Fruit fly (Drosophila melanogaster) whole organism, embryonic: ENCODE results near the gene dachs.
A peak's percentile ranks its signal among the peaks of the same experiment; 100 is the strongest.

Experiments used
- CG11085 ChIP-seq: fragments of 200-800 bp; sonication (Bioruptor generic); IDR thresholded peaks from 2 replicates; pipeline ENCODE4 v1.3.6; 2022; ENCODE audit warnings: missing biosample characterization, missing genetic modification characterization
- CG11695 ChIP-seq: fragments of 200-800 bp; sonication (Bioruptor generic); IDR thresholded peaks from 3 replicates; pipeline ENCODE4 v1.3.6; 2022; ENCODE audit warnings: missing biosample characterization, missing genetic modification characterization
- CG15011 ChIP-seq: fragments of 200-800 bp; sonication (Bioruptor generic); optimal IDR thresholded peaks from 3 replicates; lab custom pipeline; 2018; ENCODE audit warnings: missing biosample characterization, mild to moderate bottlenecking, missing genetic modification characterization
- CG15514 ChIP-seq: fragments of 200-800 bp; sonication (Bioruptor generic); optimal IDR thresholded peaks from 3 replicates; lab custom pipeline; 2017; ENCODE audit warnings: missing biosample characterization, missing genetic modification characterization, mild to moderate bottlenecking, moderate library complexity, missing genetic modification reagents
- CG15696 ChIP-seq: fragments of 200-800 bp; sonication (Bioruptor generic); optimal IDR thresholded peaks from 2 replicates; lab custom pipeline; 2019; ENCODE audit warnings: missing biosample characterization, mild to moderate bottlenecking, missing genetic modification characterization, moderate library complexity
- CG16815 ChIP-seq: fragments of 200-800 bp; sonication (Bioruptor generic); optimal IDR thresholded peaks from 3 replicates; lab custom pipeline; 2017; ENCODE audit warnings: missing biosample characterization, mild to moderate bottlenecking, missing genetic modification characterization
- CG17802 ChIP-seq: fragments of 200-800 bp; sonication (Bioruptor generic); optimal IDR thresholded peaks from 2 replicates; lab custom pipeline; 2018; ENCODE audit warnings: missing biosample characterization, mild to moderate bottlenecking, missing genetic modification characterization, moderate library complexity
- CG2129 ChIP-seq: fragments of 200-800 bp; sonication (Bioruptor generic); IDR thresholded peaks from 2 replicates; pipeline ENCODE4 v1.3.6; 2022; ENCODE audit warnings: missing biosample characterization, missing genetic modification characterization; ENCODE audit not compliant: partially characterized antibody
- CG2202 ChIP-seq: fragments of 200-800 bp; sonication (Bioruptor generic); optimal IDR thresholded peaks from 2 replicates; lab custom pipeline; 2018; ENCODE audit warnings: missing biosample characterization, mild to moderate bottlenecking, missing genetic modification characterization
- CG2712 ChIP-seq: fragments of 200-800 bp; optimal IDR thresholded peaks from 3 replicates; lab custom pipeline; 2019; ENCODE audit warnings: missing biosample characterization, mild to moderate bottlenecking, missing genetic modification characterization, moderate library complexity
- CG2875 ChIP-seq: fragments of 200-800 bp; sonication (Bioruptor generic); optimal IDR thresholded peaks from 2 replicates; lab custom pipeline; 2017; ENCODE audit warnings: missing biosample characterization, mild to moderate bottlenecking, missing genetic modification characterization, missing genetic modification reagents
- CG3065 ChIP-seq: fragments of 200-800 bp; sonication (Bioruptor generic); optimal IDR thresholded peaks from 2 replicates; lab custom pipeline; 2016; ENCODE audit warnings: missing biosample characterization, missing genetic modification characterization
- CG31388 ChIP-seq: fragments of 200-800 bp; sonication (Bioruptor generic); optimal IDR thresholded peaks from 2 replicates; lab custom pipeline; 2016; ENCODE audit warnings: missing biosample characterization, missing genetic modification characterization
- CG3281 ChIP-seq: fragments of 200-800 bp; sonication (Bioruptor generic); optimal IDR thresholded peaks from 3 replicates; lab custom pipeline; 2017; ENCODE audit warnings: missing biosample characterization, mild to moderate bottlenecking, missing genetic modification characterization
- CG4404 ChIP-seq: fragments of 200-800 bp; sonication (Bioruptor generic); IDR thresholded peaks from 2 replicates; pipeline ENCODE4 v1.3.6; 2022; ENCODE audit warnings: missing biosample characterization, missing genetic modification characterization
- CG4820 ChIP-seq: fragments of 200-800 bp; sonication (Bioruptor generic); optimal IDR thresholded peaks from 3 replicates; lab custom pipeline; 2016; ENCODE audit warnings: missing biosample characterization, missing genetic modification characterization
- CG4854 ChIP-seq: fragments of 200-800 bp; sonication (Bioruptor generic); optimal IDR thresholded peaks from 2 replicates; lab custom pipeline; 2016; ENCODE audit warnings: missing biosample characterization, missing genetic modification characterization, inconsistent platforms
- CG6175 ChIP-seq: fragments of 200-800 bp; sonication (Bioruptor generic); IDR thresholded peaks from 3 replicates; pipeline ENCODE4 v1.3.6; 2022; ENCODE audit warnings: missing biosample characterization, missing genetic modification characterization
- CG6654 ChIP-seq: fragments of 200-800 bp; sonication (Bioruptor generic); optimal IDR thresholded peaks from 2 replicates; lab custom pipeline; 2017; ENCODE audit warnings: missing biosample characterization, mild to moderate bottlenecking, missing genetic modification characterization
- CG6689 ChIP-seq: fragments of 200-800 bp; sonication (Bioruptor generic); IDR thresholded peaks from 2 replicates; pipeline ENCODE4 v1.3.6; 2022; ENCODE audit warnings: missing biosample characterization, missing genetic modification characterization
- CG8478 ChIP-seq: fragments of >200 bp; optimal IDR thresholded peaks from 2 replicates; lab custom pipeline; 2018
- Drgx ChIP-seq: fragments of 200-800 bp; sonication (Bioruptor generic); IDR thresholded peaks from 2 replicates; pipeline ENCODE4 v1.3.6; 2022; ENCODE audit warnings: missing biosample characterization, missing genetic modification characterization
- Fer1 ChIP-seq: fragments of 200-800 bp; sonication (Bioruptor generic); optimal IDR thresholded peaks from 2 replicates; lab custom pipeline; 2017; ENCODE audit warnings: missing biosample characterization, mild to moderate bottlenecking, missing genetic modification characterization
- Gsc ChIP-seq: fragments of 200-800 bp; sonication (Bioruptor generic); IDR thresholded peaks from 2 replicates; pipeline ENCODE4 v1.3.6; 2022; ENCODE audit warnings: missing biosample characterization, missing genetic modification characterization
- HHEX ChIP-seq: fragments of 200-800 bp; sonication (Bioruptor generic); optimal IDR thresholded peaks from 3 replicates; lab custom pipeline; 2017; ENCODE audit warnings: missing biosample characterization, mild to moderate bottlenecking, missing genetic modification characterization, missing genetic modification reagents
- MBD-R2 ChIP-seq: fragments of 200-800 bp; sonication (Bioruptor generic); IDR thresholded peaks from 2 replicates; pipeline ENCODE4 v1.3.6; 2022; ENCODE audit warnings: missing biosample characterization, missing genetic modification characterization
- MESR4 ChIP-seq: fragments of 200-800 bp; sonication (Bioruptor generic); optimal IDR thresholded peaks from 2 replicates; lab custom pipeline; 2018; ENCODE audit warnings: missing biosample characterization, mild to moderate bottlenecking, missing genetic modification characterization, moderate library complexity
- Meics ChIP-seq: fragments of 200-800 bp; sonication (Bioruptor generic); optimal IDR thresholded peaks from 2 replicates; lab custom pipeline; 2017; ENCODE audit warnings: missing biosample characterization, mild to moderate bottlenecking, missing genetic modification characterization
- Mes4 ChIP-seq: fragments of 200-800 bp; sonication (Bioruptor generic); optimal IDR thresholded peaks from 2 replicates; lab custom pipeline; 2016; ENCODE audit warnings: missing biosample characterization, missing genetic modification characterization
- Neu2 ChIP-seq: fragments of 200-800 bp; sonication (Bioruptor generic); optimal IDR thresholded peaks from 3 replicates; lab custom pipeline; 2016; ENCODE audit warnings: missing biosample characterization, missing genetic modification characterization, borderline replicate concordance
- NfI ChIP-seq: fragments of 200-800 bp; sonication (Bioruptor generic); optimal IDR thresholded peaks from 3 replicates; lab custom pipeline; 2018; ENCODE audit warnings: missing biosample characterization, mild to moderate bottlenecking, missing genetic modification characterization, moderate library complexity
- Optix ChIP-seq: fragments of 200-800 bp; sonication (Bioruptor generic); IDR thresholded peaks from 3 replicates; pipeline ENCODE4 v1.3.6; 2022; ENCODE audit warnings: missing biosample characterization, missing genetic modification characterization
- Rfx ChIP-seq: fragments of 200-800 bp; sonication (Bioruptor generic); IDR thresholded peaks from 2 replicates; pipeline ENCODE4 v1.3.6; 2022; ENCODE audit warnings: missing biosample characterization, missing genetic modification characterization
- Rx ChIP-seq: fragments of 200-800 bp; sonication (Bioruptor generic); IDR thresholded peaks from 2 replicates; pipeline ENCODE4 v1.3.6; 2022; ENCODE audit warnings: missing biosample characterization, missing genetic modification characterization
- Scr ChIP-seq: fragments of 200-800 bp; sonication (Bioruptor generic); IDR thresholded peaks from 2 replicates; pipeline ENCODE4 v1.3.6; 2022; ENCODE audit warnings: missing biosample characterization, missing genetic modification characterization; ENCODE audit not compliant: partially characterized antibody
- Sox100B ChIP-seq: fragments of 200-800 bp; sonication (Bioruptor generic); optimal IDR thresholded peaks from 3 replicates; lab custom pipeline; 2018; ENCODE audit warnings: missing biosample characterization, mild to moderate bottlenecking, missing genetic modification characterization
- btn ChIP-seq: fragments of 200-800 bp; sonication (Bioruptor generic); optimal IDR thresholded peaks from 2 replicates; lab custom pipeline; 2016; ENCODE audit warnings: missing biosample characterization, missing genetic modification characterization
- dan ChIP-seq: fragments of 200-800 bp; sonication (Bioruptor generic); IDR thresholded peaks from 2 replicates; pipeline ENCODE4 v1.3.6; 2022; ENCODE audit warnings: missing biosample characterization, missing genetic modification characterization
- en ChIP-seq: fragments of 200-800 bp; sonication (Bioruptor generic); optimal IDR thresholded peaks from 2 replicates; lab custom pipeline; 2016; ENCODE audit warnings: missing biosample characterization, missing genetic modification characterization
- ewg ChIP-seq: fragments of 200-800 bp; sonication (Bioruptor generic); optimal IDR thresholded peaks from 3 replicates; lab custom pipeline; 2017; ENCODE audit warnings: mild to moderate bottlenecking, missing biosample characterization, missing genetic modification reagents, missing genetic modification characterization
- her ChIP-seq: fragments of 200-800 bp; sonication (Bioruptor generic); optimal IDR thresholded peaks from 2 replicates; lab custom pipeline; 2016; ENCODE audit warnings: missing biosample characterization, missing genetic modification characterization
- kay ChIP-seq: fragments of 200-800 bp; sonication (Bioruptor generic); optimal IDR thresholded peaks from 2 replicates; lab custom pipeline; 2016; ENCODE audit warnings: missing biosample characterization, missing genetic modification characterization
- klu ChIP-seq: fragments of 200-800 bp; sonication (Bioruptor generic); IDR thresholded peaks from 2 replicates; pipeline ENCODE4 v1.3.6; 2022; ENCODE audit warnings: missing biosample characterization, missing genetic modification characterization
- lola ChIP-seq, 3 experiments: fragments of >200 bp in 2 of 3; fragments of 200-800 bp in 1 of 3; sonication (Bioruptor generic) in 1 of 3; optimal IDR thresholded peaks; 2 replicates each; lab custom pipeline; 2017 to 2019; ENCODE audit warnings: missing biosample characterization in 3 of 3, missing genetic modification characterization in 3 of 3, mild to moderate bottlenecking in 1 of 3, moderate library complexity in 1 of 3
- lov ChIP-seq, 2 experiments: fragments of 200-800 bp in 1 of 2; fragments of >200 bp in 1 of 2; sonication (Bioruptor generic) in 1 of 2; IDR thresholded peaks in 1 of 2; optimal IDR thresholded peaks in 1 of 2; 2 replicates in 1 of 2; 3 replicates in 1 of 2; pipeline versions ENCODE4 v1.3.6 to Lab custom; 2017 to 2022; ENCODE audit warnings: missing biosample characterization in 1 of 2, missing genetic modification characterization in 1 of 2
- mirr ChIP-seq: fragments of 200-800 bp; sonication (Bioruptor generic); optimal IDR thresholded peaks from 3 replicates; lab custom pipeline; 2018; ENCODE audit warnings: missing biosample characterization, mild to moderate bottlenecking, missing genetic modification characterization
- pb ChIP-seq: fragments of 200-800 bp; sonication (Bioruptor generic); optimal IDR thresholded peaks from 3 replicates; lab custom pipeline; 2016; ENCODE audit warnings: missing biosample characterization, missing genetic modification characterization
- sens-2 ChIP-seq: fragments of 200-800 bp; sonication (Bioruptor generic); IDR thresholded peaks from 2 replicates; pipeline ENCODE4 v1.3.6; 2022; ENCODE audit warnings: missing biosample characterization, missing genetic modification characterization
- sna ChIP-seq: fragments of 200-800 bp; sonication (Bioruptor generic); IDR thresholded peaks from 2 replicates; pipeline ENCODE4 v1.3.6; 2022; ENCODE audit warnings: missing biosample characterization, missing genetic modification characterization; ENCODE audit not compliant: partially characterized antibody
- ttk ChIP-seq: fragments of 200-800 bp; sonication (Bioruptor generic); IDR thresholded peaks from 2 replicates; pipeline ENCODE4 v2.1.2; 2022; ENCODE audit warnings: missing biosample characterization, missing genetic modification characterization
- vfl ChIP-seq: fragments of 200-800 bp; sonication (Bioruptor generic); optimal IDR thresholded peaks from 2 replicates; lab custom pipeline; 2016; ENCODE audit warnings: missing biosample characterization, missing genetic modification characterization

dachs gene

DNA sequence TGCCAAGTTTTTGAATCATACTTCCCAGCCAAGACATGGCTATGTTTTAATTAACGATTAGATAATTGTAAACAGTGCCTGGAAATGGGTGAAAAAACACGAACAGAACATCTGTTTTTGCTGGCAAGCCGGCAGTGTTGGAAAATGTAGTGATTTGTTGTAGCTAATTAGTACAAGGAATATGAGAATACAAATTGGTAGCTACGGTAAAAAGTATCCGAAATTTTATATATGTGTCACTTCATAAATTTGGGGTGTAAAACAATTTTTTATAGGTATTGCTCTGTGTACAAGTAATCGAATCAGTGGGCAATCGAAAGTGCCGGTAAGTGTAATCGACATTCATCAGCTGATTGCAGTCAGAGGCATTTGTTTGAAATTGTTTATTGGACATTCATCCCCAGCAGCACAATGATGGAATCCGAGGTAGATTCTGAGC, 50.7 kb downstream of the dachs start, which contains the start of the genes mRpL51 and Uba4:
Gene mRpL51 (minus strand): TSS at position 125 of the 439 bp plus-strand sequence.
Gene Uba4 (plus strand): TSS at position 156 of the 439 bp plus-strand sequence.
- no peak for TF ChIP-seq kay (GFP tag; lab: Kevin White, UChicago)
- no peak for TF ChIP-seq en (GFP tag; lab: Kevin White, UChicago)
- no peak for TF ChIP-seq Drgx
- peak; percentile 0 for TF ChIP-seq CG4820
- TF ChIP-seq Fer1 (GFP tag; lab: Kevin White, UChicago): peak; percentile 46
- no peak for TF ChIP-seq Meics (GFP tag; lab: Kevin White, UChicago)
- no peak for TF ChIP-seq Gsc (GFP tag; lab: Robert Waterston, UW)
- no peak for TF ChIP-seq vfl (GFP tag; lab: Kevin White, UChicago)
- TF ChIP-seq Mes4 (GFP tag; lab: Kevin White, UChicago): peak; percentile 35
- TF ChIP-seq Sox100B (GFP tag; lab: Kevin White, UChicago): no peak
- no peak for TF ChIP-seq CG2202 (tag; lab: Kevin White, UChicago)
- no peak for TF ChIP-seq Neu2 (GFP tag; lab: Kevin White, UChicago)
- no peak for TF ChIP-seq Rx (GFP tag; lab: Robert Waterston, UW)
- no peak for TF ChIP-seq CG6689 (GFP tag; lab: Robert Waterston, UW)
- no peak for TF ChIP-seq HHEX (GFP tag; lab: Kevin White, UChicago)
- no peak for TF ChIP-seq CG11085 (GFP tag; lab: Robert Waterston, UW)
- peak; percentile 66 for TF ChIP-seq Scr
- no peak for TF ChIP-seq Optix
- peak; percentile 78; the same call in 1 of the 2 replicates for TF ChIP-seq sna (GFP tag; lab: Robert Waterston, UW)
- TF ChIP-seq CG15011 (GFP tag; lab: Kevin White, UChicago): no peak
- no peak for TF ChIP-seq CG15696 (tag; lab: Kevin White, UChicago)
- TF ChIP-seq CG3281 (GFP tag; lab: Kevin White, UChicago): peak; percentile 23
- no peak for TF ChIP-seq CG16815
- TF ChIP-seq ttk (GFP tag; lab: Robert Waterston, UW): no peak
- TF ChIP-seq CG17802 (tag; lab: Kevin White, UChicago): no peak
- TF ChIP-seq CG3065 (GFP tag; lab: Kevin White, UChicago): no peak
- no peak for TF ChIP-seq CG6175 (GFP tag; lab: Robert Waterston, UW)
- no peak for TF ChIP-seq CG4404 (GFP tag; lab: Robert Waterston, UW)
- TF ChIP-seq dan (GFP tag; lab: Robert Waterston, UW): no peak
- peak; percentile 11; the same call in 1 of the 2 replicates for TF ChIP-seq CG2129 (GFP tag; lab: Robert Waterston, UW)
- no peak for TF ChIP-seq klu (GFP tag; lab: Robert Waterston, UW)
- no peak for TF ChIP-seq CG8478 (lab: Kevin White, UChicago)
- no peak for TF ChIP-seq CG31388 (GFP tag; lab: Kevin White, UChicago)
- peak; percentile 80; the same call in 1 of the 2 replicates for TF ChIP-seq MBD-R2 (GFP tag; lab: Robert Waterston, UW)
- TF ChIP-seq lola (GFP tag; optimal IDR thresholded peaks at IDR 0.05; lab: Kevin White, UChicago): no peak
- TF ChIP-seq sens-2 (GFP tag; lab: Robert Waterston, UW): no peak
- TF ChIP-seq CG6654 (GFP tag; lab: Kevin White, UChicago): no peak
- peak; percentile 53 for TF ChIP-seq CG2712 (tag; lab: Kevin White, UChicago)
- TF ChIP-seq Rfx (GFP tag; lab: Robert Waterston, UW): no peak
- peak; percentile 15 for TF ChIP-seq CG4854 (GFP tag; lab: Kevin White, UChicago)
- 0 out of 3 replicates have a peak, but pooled peaks have one; percentile 35 for TF ChIP-seq CG11695 (GFP tag; lab: Robert Waterston, UW)
- no peak for TF ChIP-seq ewg (GFP tag; lab: Kevin White, UChicago)
- TF ChIP-seq lov (optimal IDR thresholded peaks at IDR 0.05; lab: Kevin White, UChicago): no peak
- no peak for TF ChIP-seq lov (GFP tag; IDR thresholded peaks at IDR 0.05; lab: Robert Waterston, UW)
- peak; percentile 92 for TF ChIP-seq CG15514 (GFP tag; lab: Kevin White, UChicago)
- peak; percentile 56 for TF ChIP-seq mirr (GFP tag; lab: Kevin White, UChicago)
- TF ChIP-seq her (GFP tag; lab: Kevin White, UChicago): peak; percentile 55
- no peak for TF ChIP-seq pb
- no peak for TF ChIP-seq btn (GFP tag; lab: Kevin White, UChicago)
- TF ChIP-seq CG2875 (GFP tag; lab: Kevin White, UChicago): no peak
- TF ChIP-seq MESR4: peak; percentile 46
- peak; percentile 41 for TF ChIP-seq NfI (GFP tag; lab: Kevin White, UChicago)
